Fruit fly (Drosophila melanogaster) whole organism, prepupa: ENCODE measurements around the gene Cul6.

Experiments
- Blimp-1 ChIP-seq: fragments of 200-800 bp; sonication (Bioruptor generic); optimal IDR thresholded peaks from 3 replicates; lab custom pipeline; 2017; ENCODE audit warnings: missing biosample characterization, missing genetic modification characterization, mild to moderate bottlenecking, moderate library complexity, missing genetic modification reagents
- CG10631 ChIP-seq: fragments of 200-800 bp; sonication (Bioruptor generic); optimal IDR thresholded peaks from 2 replicates; lab custom pipeline; 2016; ENCODE audit warnings: missing biosample characterization, missing genetic modification characterization
- CG10669 ChIP-seq: fragments of 200-800 bp; sonication (Bioruptor generic); optimal IDR thresholded peaks from 3 replicates; lab custom pipeline; 2018; ENCODE audit warnings: missing biosample characterization, mild to moderate bottlenecking, missing genetic modification characterization, moderate library complexity
- CG11294 ChIP-seq: fragments of 200-800 bp; sonication (Bioruptor generic); IDR thresholded peaks from 2 replicates; pipeline ENCODE4 v1.3.6; 2022; ENCODE audit warnings: missing biosample characterization, missing genetic modification characterization
- CG11762 ChIP-seq: fragments of 200-800 bp; sonication (Bioruptor generic); optimal IDR thresholded peaks from 3 replicates; lab custom pipeline; 2016; ENCODE audit warnings: missing biosample characterization, missing genetic modification characterization; ENCODE audit not compliant: insufficient read depth
- CG11902 ChIP-seq: fragments of 200-800 bp; sonication (Bioruptor generic); optimal IDR thresholded peaks from 3 replicates; lab custom pipeline; 2016; ENCODE audit warnings: missing biosample characterization, missing genetic modification characterization
- CG1621 ChIP-seq: fragments of 200-800 bp; sonication (Bioruptor generic); optimal IDR thresholded peaks from 3 replicates; lab custom pipeline; 2018; ENCODE audit warnings: missing biosample characterization, mild to moderate bottlenecking, missing genetic modification characterization
- CG3032 ChIP-seq: fragments of 200-800 bp; optimal IDR thresholded peaks from 2 replicates; lab custom pipeline; 2019; ENCODE audit warnings: missing biosample characterization, mild to moderate bottlenecking, missing genetic modification characterization, moderate library complexity
- CG31627 ChIP-seq: fragments of 200-800 bp; sonication (Bioruptor generic); optimal IDR thresholded peaks from 3 replicates; lab custom pipeline; 2016; ENCODE audit warnings: missing biosample characterization, missing genetic modification characterization
- CG32006 ChIP-seq: fragments of 200-800 bp; sonication (Bioruptor generic); optimal IDR thresholded peaks from 3 replicates; lab custom pipeline; 2017; ENCODE audit warnings: missing biosample characterization, mild to moderate bottlenecking, missing genetic modification characterization
- CG34406 ChIP-seq: fragments of 200-800 bp; sonication (Bioruptor generic); optimal IDR thresholded peaks from 3 replicates; lab custom pipeline; 2016; ENCODE audit warnings: missing biosample characterization, missing genetic modification characterization
- CG3919 ChIP-seq: fragments of 200-800 bp; sonication (Bioruptor generic); optimal IDR thresholded peaks from 3 replicates; lab custom pipeline; 2016; ENCODE audit warnings: missing biosample characterization, missing genetic modification characterization
- CG6163 ChIP-seq: fragments of 200-800 bp; sonication (Bioruptor generic); IDR thresholded peaks from 3 replicates; pipeline ENCODE4 v1.3.6; 2022; ENCODE audit warnings: missing biosample characterization, missing genetic modification characterization
- CG6276 ChIP-seq: fragments of 200-800 bp; sonication (Bioruptor generic); optimal IDR thresholded peaks from 2 replicates; lab custom pipeline; 2017; ENCODE audit warnings: missing biosample characterization, mild to moderate bottlenecking, missing genetic modification characterization
- CG6792 ChIP-seq: fragments of 200-800 bp; sonication (Bioruptor generic); optimal IDR thresholded peaks from 3 replicates; lab custom pipeline; 2016; ENCODE audit warnings: missing biosample characterization, missing genetic modification characterization
- CG6808 ChIP-seq: fragments of 200-800 bp; sonication (Bioruptor generic); optimal IDR thresholded peaks from 3 replicates; lab custom pipeline; 2017; ENCODE audit warnings: missing biosample characterization, missing genetic modification characterization, mild to moderate bottlenecking, moderate library complexity, missing genetic modification reagents
- CG6854 ChIP-seq: fragments of 200-800 bp; sonication (Bioruptor generic); optimal IDR thresholded peaks from 2 replicates; lab custom pipeline; 2017; ENCODE audit warnings: missing biosample characterization, mild to moderate bottlenecking, missing genetic modification characterization
- CG7368 ChIP-seq: fragments of 200-800 bp; sonication (Bioruptor generic); optimal IDR thresholded peaks from 3 replicates; lab custom pipeline; 2016; ENCODE audit warnings: missing biosample characterization, missing genetic modification characterization
- CG8119 ChIP-seq: fragments of 200-800 bp; sonication (Bioruptor generic); IDR thresholded peaks from 3 replicates; pipeline ENCODE4 v1.3.6; 2022; ENCODE audit warnings: missing biosample characterization, missing genetic modification characterization
- CG8319 ChIP-seq: fragments of 200-800 bp; sonication (Bioruptor generic); optimal IDR thresholded peaks from 3 replicates; lab custom pipeline; 2016; ENCODE audit warnings: missing biosample characterization, missing genetic modification characterization
- CG8632 ChIP-seq: fragments of 200-800 bp; sonication (Bioruptor generic); optimal IDR thresholded peaks from 3 replicates; lab custom pipeline; 2016; ENCODE audit warnings: missing biosample characterization, missing genetic modification characterization
- CG9139 ChIP-seq: fragments of 200-800 bp; sonication (Bioruptor generic); optimal IDR thresholded peaks from 3 replicates; lab custom pipeline; 2017; ENCODE audit warnings: missing biosample characterization, mild to moderate bottlenecking, missing genetic modification characterization
- Eip75B ChIP-seq: fragments of 200-800 bp; sonication (Bioruptor generic); optimal IDR thresholded peaks from 3 replicates; lab custom pipeline; 2016; ENCODE audit warnings: missing biosample characterization, missing genetic modification characterization
- Eip78C ChIP-seq: fragments of 200-800 bp; sonication (Bioruptor generic); peaks from one replicate; lab custom pipeline; 2016; ENCODE audit warnings: missing biosample characterization, missing genetic modification characterization
- Eip93F ChIP-seq: fragments of 200-800 bp; sonication (Bioruptor generic); optimal IDR thresholded peaks from 2 replicates; lab custom pipeline; 2016; ENCODE audit warnings: missing biosample characterization, mild to moderate bottlenecking, missing genetic modification characterization
- Ets21C ChIP-seq: fragments of 200-800 bp; sonication (Bioruptor generic); optimal IDR thresholded peaks from 3 replicates; lab custom pipeline; 2016; ENCODE audit warnings: missing biosample characterization, missing genetic modification characterization
- Gug ChIP-seq: fragments of 200-800 bp; sonication (Bioruptor generic); IDR thresholded peaks from 2 replicates; pipeline ENCODE4 v1.3.6; 2022; ENCODE audit warnings: missing biosample characterization, missing genetic modification characterization
- Hr38 ChIP-seq: sonication (Bioruptor generic); optimal IDR thresholded peaks from 2 replicates; lab custom pipeline; 2016; ENCODE audit warnings: missing biosample characterization, missing genetic modification characterization
- Hr39 ChIP-seq: fragments of 200-800 bp; sonication (Bioruptor generic); optimal IDR thresholded peaks from 2 replicates; lab custom pipeline; 2016; ENCODE audit warnings: missing biosample characterization, missing genetic modification characterization
- Hr4 ChIP-seq: fragments of 200-800 bp; sonication (Bioruptor generic); optimal IDR thresholded peaks from 3 replicates; lab custom pipeline; 2016; ENCODE audit warnings: missing biosample characterization, missing genetic modification characterization
- Lpt ChIP-seq: fragments of 200-800 bp; sonication (Bioruptor generic); optimal IDR thresholded peaks from 3 replicates; lab custom pipeline; 2016; ENCODE audit warnings: missing biosample characterization, missing genetic modification characterization
- Met ChIP-seq: fragments of 200-800 bp; sonication (Bioruptor generic); optimal IDR thresholded peaks from 3 replicates; lab custom pipeline; 2016; ENCODE audit warnings: missing biosample characterization, missing genetic modification characterization
- OdsH ChIP-seq: fragments of 200-800 bp; sonication (Bioruptor generic); optimal IDR thresholded peaks from 3 replicates; lab custom pipeline; 2016; ENCODE audit warnings: missing biosample characterization, missing genetic modification characterization
- Smox ChIP-seq: fragments of 200-800 bp; sonication (Bioruptor generic); optimal IDR thresholded peaks from 3 replicates; lab custom pipeline; 2016; ENCODE audit warnings: missing biosample characterization, missing genetic modification characterization
- Sox14 ChIP-seq: fragments of 200-800 bp; sonication (Bioruptor generic); optimal IDR thresholded peaks from 3 replicates; lab custom pipeline; 2016; ENCODE audit warnings: missing biosample characterization, missing genetic modification characterization
- Sox15 ChIP-seq: fragments of 200-800 bp; sonication (Bioruptor generic); optimal IDR thresholded peaks from 3 replicates; lab custom pipeline; 2016; ENCODE audit warnings: missing biosample characterization, missing genetic modification characterization
- achi ChIP-seq: fragments of 200-800 bp; sonication (Bioruptor generic); optimal IDR thresholded peaks from 3 replicates; lab custom pipeline; 2016; ENCODE audit warnings: missing biosample characterization, missing genetic modification characterization
- acj6 ChIP-seq: fragments of 200-800 bp; sonication (Bioruptor generic); optimal IDR thresholded peaks from 3 replicates; lab custom pipeline; 2016; ENCODE audit warnings: missing biosample characterization, missing genetic modification characterization
- cyc ChIP-seq: fragments of 200-800 bp; sonication (Bioruptor generic); optimal IDR thresholded peaks from 3 replicates; lab custom pipeline; 2016; ENCODE audit warnings: missing biosample characterization, missing genetic modification characterization
- dac ChIP-seq: fragments of 200-800 bp; sonication (Bioruptor generic); optimal IDR thresholded peaks from 2 replicates; lab custom pipeline; 2017; ENCODE audit warnings: missing biosample characterization, mild to moderate bottlenecking, missing genetic modification characterization
- dsx ChIP-seq: fragments of 200-800 bp; optimal IDR thresholded peaks from 3 replicates; lab custom pipeline; 2019; ENCODE audit warnings: missing biosample characterization, mild to moderate bottlenecking, missing genetic modification characterization, moderate library complexity; ENCODE audit not compliant: poor library complexity, severe bottlenecking
- eg ChIP-seq: fragments of 200-800 bp; sonication (Bioruptor generic); IDR thresholded peaks from 3 replicates; pipeline ENCODE4 v1.3.6; 2022; ENCODE audit warnings: missing biosample characterization, missing genetic modification characterization
- esn ChIP-seq: fragments of 200-800 bp; sonication (Bioruptor generic); optimal IDR thresholded peaks from 2 replicates; lab custom pipeline; 2016; ENCODE audit warnings: missing biosample characterization, mild to moderate bottlenecking, missing genetic modification characterization, moderate library complexity
- fd59A ChIP-seq: fragments of 200-800 bp; sonication (Bioruptor generic); optimal IDR thresholded peaks from 2 replicates; lab custom pipeline; 2017; ENCODE audit warnings: missing biosample characterization, mild to moderate bottlenecking, missing genetic modification characterization, missing genetic modification reagents
- fd85E ChIP-seq: fragments of 200-800 bp; sonication (Bioruptor generic); optimal IDR thresholded peaks from 3 replicates; lab custom pipeline; 2016; ENCODE audit warnings: missing biosample characterization, missing genetic modification characterization
- fkh ChIP-seq: fragments of 200-800 bp; sonication (Bioruptor generic); optimal IDR thresholded peaks from 3 replicates; lab custom pipeline; 2017; ENCODE audit warnings: missing biosample characterization, mild to moderate bottlenecking, missing genetic modification characterization, moderate library complexity
- lz ChIP-seq: fragments of 200-800 bp; sonication (Bioruptor generic); optimal IDR thresholded peaks from 3 replicates; lab custom pipeline; 2016; ENCODE audit warnings: missing biosample characterization, missing genetic modification characterization
- salr ChIP-seq, 2 experiments: fragments of 200-800 bp; sonication (Bioruptor generic); optimal IDR thresholded peaks; 3 replicates each; lab custom pipeline; 2016 to 2018; ENCODE audit warnings: missing biosample characterization in 2 of 2, missing genetic modification characterization in 2 of 2, mild to moderate bottlenecking in 1 of 2
- spab ChIP-seq: fragments of 200-800 bp; sonication (Bioruptor generic); optimal IDR thresholded peaks from 2 replicates; lab custom pipeline; 2017; ENCODE audit warnings: missing biosample characterization, mild to moderate bottlenecking, missing genetic modification characterization, missing genetic modification reagents
- ss ChIP-seq, 2 experiments: fragments of 200-800 bp; sonication (Bioruptor generic); optimal IDR thresholded peaks; 2 replicates in 1 of 2; 3 replicates in 1 of 2; lab custom pipeline; 2017 to 2018; ENCODE audit warnings: mild to moderate bottlenecking in 2 of 2, missing biosample characterization in 2 of 2, missing genetic modification characterization in 2 of 2, moderate library complexity in 1 of 2
- svp ChIP-seq: fragments of 200-800 bp; sonication (Bioruptor generic); peaks from one replicate; lab custom pipeline; 2016; ENCODE audit warnings: missing biosample characterization, missing genetic modification characterization
- topi ChIP-seq: fragments of 200-800 bp; sonication (Bioruptor generic); optimal IDR thresholded peaks from 3 replicates; lab custom pipeline; 2016; ENCODE audit warnings: missing biosample characterization, missing genetic modification characterization
- vri ChIP-seq: fragments of 200-800 bp; sonication (Bioruptor generic); optimal IDR thresholded peaks from 3 replicates; lab custom pipeline; 2016; ENCODE audit warnings: missing biosample characterization, mild to moderate bottlenecking, missing genetic modification characterization

Gene Cul6

DNA sequence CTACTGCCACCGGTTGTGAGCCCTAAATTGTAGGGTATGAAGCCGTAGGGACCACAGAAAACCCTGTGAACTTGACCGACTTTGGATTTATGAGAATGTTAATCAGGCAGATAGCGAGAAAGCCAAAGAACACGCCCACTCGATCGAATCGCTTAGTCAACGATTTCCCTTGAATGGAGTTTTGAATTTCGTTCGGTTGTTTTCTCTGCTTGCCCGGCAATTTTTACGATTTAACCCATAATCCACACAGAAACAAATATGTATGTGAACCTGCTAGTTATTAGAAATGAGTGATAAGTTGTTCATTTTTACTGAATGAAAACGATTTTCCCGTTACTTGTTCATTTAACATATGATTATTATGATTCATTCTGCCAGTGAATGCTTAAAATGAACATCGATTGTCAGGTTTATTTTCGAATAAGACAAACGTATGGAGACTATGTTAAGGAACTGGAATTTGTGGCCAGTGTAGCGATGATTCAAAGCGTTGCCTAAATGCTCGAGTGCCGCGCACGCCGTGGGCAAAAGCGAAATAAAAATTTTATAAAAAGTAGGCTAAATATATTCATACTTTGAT is 18.7 kb upstream of the Cul6 start:
- no peak for TF ChIP-seq Sox14 (GFP tag; lab: Kevin White, UChicago)
- TF ChIP-seq spab (GFP tag; lab: Kevin White, UChicago) = no peak
- TF ChIP-seq CG3919 (GFP tag; lab: Kevin White, UChicago) = no peak
- TF ChIP-seq CG10631 (GFP tag; lab: Kevin White, UChicago) = no peak
- no peak for TF ChIP-seq dac
- TF ChIP-seq esn (GFP tag; lab: Kevin White, UChicago) = no peak
- no peak for TF ChIP-seq CG1621 (tag; lab: Kevin White, UChicago)
- TF ChIP-seq Sox15 (GFP tag; lab: Kevin White, UChicago) = no peak
- no peak for TF ChIP-seq CG11762 (GFP tag; lab: Kevin White, UChicago)
- peak; percentile 11 for TF ChIP-seq acj6 (GFP tag; lab: Kevin White, UChicago)
- no peak for TF ChIP-seq CG11294 (GFP tag; lab: Robert Waterston, UW)
- TF ChIP-seq ss (GFP tag; optimal IDR thresholded peaks at IDR 0.05; lab: Kevin White, UChicago) = no peak
- TF ChIP-seq CG10669 (GFP tag; lab: Kevin White, UChicago) = no peak
- peak; percentile 20 for TF ChIP-seq CG34406 (GFP tag; lab: Kevin White, UChicago)
- TF ChIP-seq CG7368 = no peak
- TF ChIP-seq Eip93F (GFP tag; lab: Kevin White, UChicago) = no peak
- no peak for TF ChIP-seq Lpt (GFP tag; lab: Kevin White, UChicago)
- peak; percentile 2 for TF ChIP-seq Hr4 (GFP tag; lab: Kevin White, UChicago)
- TF ChIP-seq Ets21C = no peak
- TF ChIP-seq CG6808 (GFP tag; lab: Kevin White, UChicago) = no peak
- TF ChIP-seq eg (GFP tag; lab: Robert Waterston, UW) = no peak
- TF ChIP-seq OdsH = no peak
- TF ChIP-seq CG9139 (GFP tag; lab: Kevin White, UChicago) = no peak
- TF ChIP-seq dsx (GFP tag; lab: Kevin White, UChicago) = peak; percentile 7
- no peak for TF ChIP-seq salr (GFP tag; optimal IDR thresholded peaks at IDR 0.05; lab: Kevin White, UChicago)
- no peak for TF ChIP-seq CG8119 (GFP tag; lab: Robert Waterston, UW)
- TF ChIP-seq fkh = no peak
- TF ChIP-seq CG31627 (GFP tag; lab: Kevin White, UChicago) = peak; percentile 1
- no peak for TF ChIP-seq achi (GFP tag; lab: Kevin White, UChicago)
- TF ChIP-seq CG6276 (GFP tag; lab: Kevin White, UChicago) = no peak
- no peak for TF ChIP-seq fd59A (GFP tag; lab: Kevin White, UChicago)
- no peak for TF ChIP-seq CG6163
- no peak for TF ChIP-seq Smox (GFP tag; lab: Kevin White, UChicago)
- TF ChIP-seq Eip78C = peak; percentile 84
- no peak for TF ChIP-seq Blimp-1 (GFP tag; lab: Kevin White, UChicago)
- peak; percentile 9 for TF ChIP-seq Met
- no peak for TF ChIP-seq vri (GFP tag; lab: Kevin White, UChicago)
- TF ChIP-seq Eip75B (GFP tag; lab: Kevin White, UChicago) = no peak
- TF ChIP-seq cyc (GFP tag; lab: Kevin White, UChicago) = no peak
- peak; percentile 29 for TF ChIP-seq topi (GFP tag; lab: Kevin White, UChicago)
- TF ChIP-seq fd85E (GFP tag; lab: Kevin White, UChicago) = no peak
- no peak for TF ChIP-seq CG3032 (tag; lab: Kevin White, UChicago)
- no peak for TF ChIP-seq Hr39 (GFP tag; lab: Kevin White, UChicago)
- no peak for TF ChIP-seq CG11902 (GFP tag; lab: Kevin White, UChicago)
- TF ChIP-seq CG6854 = no peak
- TF ChIP-seq lz (GFP tag; lab: Kevin White, UChicago) = no peak
- TF ChIP-seq Gug (GFP tag; lab: Robert Waterston, UW) = no peak
- TF ChIP-seq Hr38 (GFP tag; lab: Kevin White, UChicago) = no peak
- peak; percentile 54 for TF ChIP-seq svp (GFP tag; lab: Kevin White, UChicago)
- no peak for TF ChIP-seq CG8319 (GFP tag; lab: Kevin White, UChicago)
- peak; percentile 6 for TF ChIP-seq CG32006 (GFP tag; lab: Kevin White, UChicago)
- TF ChIP-seq CG8632 (GFP tag; lab: Kevin White, UChicago) = no peak
- TF ChIP-seq CG6792 (GFP tag; lab: Kevin White, UChicago) = no peak
